Fruit fly (Drosophila melanogaster) whole organism, embryonic: ENCODE results near the gene CG43093.

Experiments used
- CTCF ChIP-seq: fragments of 200-800 bp; sonication (Bioruptor generic); optimal IDR thresholded peaks from 2 replicates; lab custom pipeline; 2017; ENCODE audit warnings: missing biosample characterization, mild to moderate bottlenecking, missing genetic modification characterization, moderate library complexity
- bcd ChIP-seq: fragments of 200-800 bp; sonication (Bioruptor generic); optimal IDR thresholded peaks from 2 replicates; lab custom pipeline; 2017; ENCODE audit warnings: missing biosample characterization, mild to moderate bottlenecking, missing genetic modification characterization
- br ChIP-seq: fragments of >200 bp; optimal IDR thresholded peaks from 2 replicates; lab custom pipeline; 2017
- croc ChIP-seq: fragments of 200-800 bp; sonication (Bioruptor generic); conservative IDR thresholded peaks from 3 replicates; pipeline ENCODE4 v1.3.6; 2022; ENCODE audit warnings: missing biosample characterization, missing genetic modification characterization

DNA sequence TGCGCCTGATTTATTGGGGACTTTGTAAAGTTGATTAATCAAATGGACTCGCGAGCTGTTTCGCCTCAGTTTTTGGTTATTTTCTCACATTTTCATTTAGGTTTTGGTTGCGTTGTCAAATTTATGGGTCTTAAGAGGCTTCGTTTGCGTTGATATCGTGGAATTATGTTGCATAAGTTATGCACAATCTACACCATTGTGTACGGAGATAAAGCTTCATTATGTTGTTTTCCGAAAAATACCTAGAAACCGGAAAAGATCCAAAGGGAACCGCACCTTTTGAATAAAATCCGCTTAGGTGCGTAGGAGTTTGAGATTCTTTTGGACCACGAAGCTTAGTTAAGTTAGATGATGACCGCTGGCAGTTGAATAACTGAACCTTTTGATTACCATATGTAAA, 13.0 kb downstream of the CG43093 start:
- no peak for TF ChIP-seq br
- no peak for TF ChIP-seq bcd
- no peak for TF ChIP-seq croc (GFP tag; lab: Robert Waterston, UW)
- TF ChIP-seq CTCF (GFP tag; lab: Kevin White, UChicago) = no peak
